Fruit fly (Drosophila melanogaster) whole organism, embryonic: ENCODE data around the gene her.
A peak's percentile ranks its signal among the peaks of the same experiment; 100 is the strongest.

Experiments
- Bteb2 ChIP-seq: fragments of 200-800 bp; sonication (Bioruptor generic); optimal IDR thresholded peaks from 2 replicates; lab custom pipeline; 2016; ENCODE audit warnings: missing biosample characterization, missing genetic modification characterization
- CG10979 ChIP-seq: fragments of 200-800 bp; sonication (Bioruptor generic); optimal IDR thresholded peaks from 2 replicates; lab custom pipeline; 2018; ENCODE audit warnings: missing biosample characterization, mild to moderate bottlenecking, missing genetic modification characterization, moderate library complexity
- CG12391 ChIP-seq: fragments of 200-800 bp; sonication (Bioruptor generic); optimal IDR thresholded peaks from 3 replicates; lab custom pipeline; 2018; ENCODE audit warnings: missing biosample characterization, mild to moderate bottlenecking, missing genetic modification characterization, moderate library complexity
- CG12659 ChIP-seq: fragments of 200-800 bp; sonication (Bioruptor generic); optimal IDR thresholded peaks from 3 replicates; lab custom pipeline; 2017; ENCODE audit warnings: mild to moderate bottlenecking, missing biosample characterization, missing genetic modification reagents, missing genetic modification characterization
- CG13624 ChIP-seq: fragments of 200-800 bp; sonication (Bioruptor generic); optimal IDR thresholded peaks from 2 replicates; lab custom pipeline; 2016; ENCODE audit warnings: missing biosample characterization, missing genetic modification characterization
- CG14860 ChIP-seq: fragments of 200-800 bp; sonication (Bioruptor generic); IDR thresholded peaks from 3 replicates; pipeline ENCODE4 v1.3.6; 2022; ENCODE audit warnings: missing biosample characterization, missing genetic modification characterization; ENCODE audit not compliant: partially characterized antibody
- CG16779 ChIP-seq: fragments of 200-800 bp; sonication (Bioruptor generic); IDR thresholded peaks from 2 replicates; pipeline ENCODE4 v1.3.6; 2022; ENCODE audit warnings: missing biosample characterization, missing genetic modification characterization
- CG16815 ChIP-seq: fragments of 200-800 bp; sonication (Bioruptor generic); optimal IDR thresholded peaks from 3 replicates; lab custom pipeline; 2017; ENCODE audit warnings: missing biosample characterization, mild to moderate bottlenecking, missing genetic modification characterization
- CG17361 ChIP-seq: fragments of 200-800 bp; sonication (Bioruptor generic); IDR thresholded peaks from 3 replicates; pipeline ENCODE4 v1.3.6; 2022; ENCODE audit warnings: missing biosample characterization, missing genetic modification characterization
- CG17612 ChIP-seq: fragments of 200-800 bp; sonication (Bioruptor generic); IDR thresholded peaks from 2 replicates; pipeline ENCODE4 v1.3.6; 2022; ENCODE audit warnings: missing biosample characterization, missing genetic modification characterization
- CG2199 ChIP-seq: fragments of 200-800 bp; sonication (Bioruptor generic); IDR thresholded peaks from 3 replicates; pipeline ENCODE4 v1.3.6; 2022; ENCODE audit warnings: missing biosample characterization, missing genetic modification characterization
- CG2678 ChIP-seq: fragments of 200-800 bp; sonication (Bioruptor generic); optimal IDR thresholded peaks from 3 replicates; lab custom pipeline; 2019; ENCODE audit warnings: missing biosample characterization, mild to moderate bottlenecking, missing genetic modification characterization, moderate library complexity
- CG30020 ChIP-seq: fragments of 200-800 bp; optimal IDR thresholded peaks from 2 replicates; lab custom pipeline; 2019; ENCODE audit warnings: missing biosample characterization, mild to moderate bottlenecking, missing genetic modification characterization, moderate library complexity
- CG31441 ChIP-seq: fragments of 200-800 bp; sonication (Bioruptor generic); IDR thresholded peaks from 2 replicates; pipeline ENCODE4 v1.3.6; 2022; ENCODE audit warnings: missing biosample characterization, missing genetic modification characterization
- CG33213 ChIP-seq: fragments of 200-800 bp; sonication (Bioruptor generic); optimal IDR thresholded peaks from 3 replicates; lab custom pipeline; 2016; ENCODE audit warnings: missing biosample characterization, missing genetic modification characterization
- CG33557 ChIP-seq: fragments of 200-800 bp; sonication (Bioruptor generic); optimal IDR thresholded peaks from 2 replicates; lab custom pipeline; 2019; ENCODE audit warnings: missing biosample characterization, mild to moderate bottlenecking, missing genetic modification characterization, moderate library complexity
- CG6175 ChIP-seq: fragments of 200-800 bp; sonication (Bioruptor generic); IDR thresholded peaks from 3 replicates; pipeline ENCODE4 v1.3.6; 2022; ENCODE audit warnings: missing biosample characterization, missing genetic modification characterization
- CG7928 ChIP-seq: fragments of 200-800 bp; sonication (Bioruptor generic); optimal IDR thresholded peaks from 2 replicates; lab custom pipeline; 2017; ENCODE audit warnings: missing biosample characterization, mild to moderate bottlenecking, missing genetic modification characterization
- CG9797 ChIP-seq: fragments of 200-800 bp; sonication (Bioruptor generic); optimal IDR thresholded peaks from 3 replicates; lab custom pipeline; 2018; ENCODE audit warnings: missing biosample characterization, mild to moderate bottlenecking, missing genetic modification characterization
- E2f2 ChIP-seq: fragments of 200-800 bp; sonication (Bioruptor generic); IDR thresholded peaks from 2 replicates; pipeline ENCODE4 v1.3.6; 2022; ENCODE audit warnings: missing biosample characterization, missing genetic modification characterization
- Eip74EF ChIP-seq, 2 experiments: fragments of 200-800 bp in 1 of 2; fragments of >200 bp in 1 of 2; sonication (Bioruptor generic) in 1 of 2; optimal IDR thresholded peaks; 2 replicates each; lab custom pipeline; 2017 to 2019; ENCODE audit warnings: missing biosample characterization in 2 of 2, missing genetic modification characterization in 2 of 2, mild to moderate bottlenecking in 1 of 2, moderate library complexity in 1 of 2
- HLHmδ ChIP-seq: fragments of 200-800 bp; sonication (Bioruptor generic); optimal IDR thresholded peaks from 2 replicates; lab custom pipeline; 2018; ENCODE audit warnings: missing biosample characterization, mild to moderate bottlenecking, missing genetic modification characterization, moderate library complexity
- Hmr ChIP-seq: fragments of 200-800 bp; sonication (Bioruptor generic); optimal IDR thresholded peaks from 3 replicates; lab custom pipeline; 2017; ENCODE audit warnings: mild to moderate bottlenecking, missing biosample characterization, missing genetic modification reagents, missing genetic modification characterization
- Hsf ChIP-seq: fragments of 200-800 bp; sonication (Bioruptor generic); optimal IDR thresholded peaks from 3 replicates; lab custom pipeline; 2016; ENCODE audit warnings: missing biosample characterization, missing genetic modification characterization
- Lhr ChIP-seq: fragments of 200-800 bp; sonication (Bioruptor generic); optimal IDR thresholded peaks from 3 replicates; lab custom pipeline; 2017; ENCODE audit warnings: mild to moderate bottlenecking, missing biosample characterization, missing genetic modification reagents, missing genetic modification characterization
- MBD-R2 ChIP-seq: fragments of 200-800 bp; sonication (Bioruptor generic); IDR thresholded peaks from 2 replicates; pipeline ENCODE4 v1.3.6; 2022; ENCODE audit warnings: missing biosample characterization, missing genetic modification characterization
- Myb ChIP-seq: fragments of 200-800 bp; sonication (Bioruptor generic); optimal IDR thresholded peaks from 2 replicates; lab custom pipeline; 2016; ENCODE audit warnings: missing biosample characterization, missing genetic modification characterization
- PHDP ChIP-seq: fragments of 200-800 bp; sonication (Bioruptor generic); optimal IDR thresholded peaks from 3 replicates; lab custom pipeline; 2018; ENCODE audit warnings: missing biosample characterization, mild to moderate bottlenecking, missing genetic modification characterization, moderate library complexity
- Sin3A ChIP-seq: fragments of >200 bp; optimal IDR thresholded peaks from 2 replicates; lab custom pipeline; 2018
- ash1 ChIP-seq: fragments of 200-800 bp; sonication (Bioruptor generic); optimal IDR thresholded peaks from 2 replicates; lab custom pipeline; 2018; ENCODE audit warnings: missing biosample characterization, mild to moderate bottlenecking, missing genetic modification characterization
- ci ChIP-seq: fragments of 200-800 bp; sonication (Bioruptor generic); IDR thresholded peaks from 3 replicates; pipeline ENCODE4 v1.3.6; 2022; ENCODE audit warnings: missing biosample characterization, missing genetic modification characterization
- dysf ChIP-seq: fragments of 200-800 bp; sonication (Bioruptor generic); IDR thresholded peaks from 3 replicates; pipeline ENCODE4 v1.3.6; 2022; ENCODE audit warnings: missing biosample characterization, missing genetic modification characterization
- ewg ChIP-seq: fragments of 200-800 bp; sonication (Bioruptor generic); optimal IDR thresholded peaks from 3 replicates; lab custom pipeline; 2017; ENCODE audit warnings: mild to moderate bottlenecking, missing biosample characterization, missing genetic modification reagents, missing genetic modification characterization
- grau ChIP-seq: fragments of 200-800 bp; optimal IDR thresholded peaks from 3 replicates; lab custom pipeline; 2019; ENCODE audit warnings: missing biosample characterization, mild to moderate bottlenecking, missing genetic modification characterization, moderate library complexity
- kni ChIP-seq: fragments of 200-800 bp; sonication (Bioruptor generic); optimal IDR thresholded peaks from 3 replicates; lab custom pipeline; 2017; ENCODE audit warnings: mild to moderate bottlenecking, missing biosample characterization, missing genetic modification reagents, missing genetic modification characterization
- knrl ChIP-seq: fragments of 200-800 bp; sonication (Bioruptor generic); IDR thresholded peaks from 3 replicates; pipeline ENCODE4 v1.3.6; 2022; ENCODE audit warnings: missing biosample characterization, missing genetic modification characterization; ENCODE audit not compliant: partially characterized antibody
- mirr ChIP-seq: fragments of 200-800 bp; sonication (Bioruptor generic); optimal IDR thresholded peaks from 3 replicates; lab custom pipeline; 2018; ENCODE audit warnings: missing biosample characterization, mild to moderate bottlenecking, missing genetic modification characterization
- psq ChIP-seq: fragments of 200-800 bp; sonication (Bioruptor generic); optimal IDR thresholded peaks from 2 replicates; lab custom pipeline; 2017; ENCODE audit warnings: missing biosample characterization, missing genetic modification characterization
- rib ChIP-seq: fragments of 200-800 bp; sonication (Bioruptor generic); IDR thresholded peaks from 2 replicates; pipeline ENCODE4 v1.3.6; 2022; ENCODE audit warnings: missing biosample characterization, missing genetic modification characterization
- sc ChIP-seq, 3 experiments: fragments of >200 bp in 2 of 3; fragments of 200-800 bp in 1 of 3; sonication (Bioruptor generic) in 1 of 3; optimal IDR thresholded peaks; 2 replicates in 2 of 3; 3 replicates in 1 of 3; lab custom pipeline; 2017; ENCODE audit warnings: mild to moderate bottlenecking in 1 of 3, missing biosample characterization in 1 of 3, missing genetic modification characterization in 1 of 3, missing genetic modification reagents in 1 of 3
- sd ChIP-seq: fragments of 200-800 bp; sonication (Bioruptor generic); optimal IDR thresholded peaks from 3 replicates; lab custom pipeline; 2018; ENCODE audit warnings: missing biosample characterization, mild to moderate bottlenecking, missing genetic modification characterization, moderate library complexity
- slbo ChIP-seq: fragments of 200-800 bp; sonication (Bioruptor generic); IDR thresholded peaks from 2 replicates; pipeline ENCODE4 v1.3.6; 2022; ENCODE audit warnings: missing biosample characterization, missing genetic modification characterization
- sna ChIP-seq: fragments of 200-800 bp; sonication (Bioruptor generic); IDR thresholded peaks from 2 replicates; pipeline ENCODE4 v1.3.6; 2022; ENCODE audit warnings: missing biosample characterization, missing genetic modification characterization; ENCODE audit not compliant: partially characterized antibody
- stwl ChIP-seq: fragments of 200-800 bp; sonication (Bioruptor generic); optimal IDR thresholded peaks from 3 replicates; lab custom pipeline; 2018; ENCODE audit warnings: missing biosample characterization, mild to moderate bottlenecking, missing genetic modification characterization, moderate library complexity
- tap ChIP-seq: fragments of 200-800 bp; optimal IDR thresholded peaks from 3 replicates; lab custom pipeline; 2019; ENCODE audit warnings: missing biosample characterization, mild to moderate bottlenecking, missing genetic modification characterization, moderate library complexity
- unpg ChIP-seq: fragments of 200-800 bp; sonication (Bioruptor generic); optimal IDR thresholded peaks from 3 replicates; lab custom pipeline; 2018; ENCODE audit warnings: missing biosample characterization, mild to moderate bottlenecking, missing genetic modification characterization, moderate library complexity
- zfh2 ChIP-seq: fragments of 200-800 bp; sonication (Bioruptor generic); optimal IDR thresholded peaks from 2 replicates; lab custom pipeline; 2016; ENCODE audit warnings: missing biosample characterization, missing genetic modification characterization

Gene her

dm6 chr2L:16719643-16720515, 42.9 kb downstream of the her start, which contains the start of gene Cyt-c-p (continued):
- TF ChIP-seq CG14860 (peak; percentile 17; the same call in 1 of the 3 replicates), CG13624 (peak; percentile 70), mirr (GFP tag; lab: Kevin White, UChicago) (peak; percentile 33), ewg (GFP tag; lab: Kevin White, UChicago) (peak; percentile 1), CG16779 (GFP tag; lab: Robert Waterston, UW) (no peak), zfh2 (GFP tag; lab: Kevin White, UChicago) (no peak), CG33557 (GFP tag; lab: Kevin White, UChicago) (peak; percentile 16), sna (GFP tag; lab: Robert Waterston, UW) (0 out of 2 replicates have a peak, but pooled peaks have one; percentile 41), CG2199 (no peak), Myb (peak; percentile 70), CG17612 (no peak), Sin3A (lab: Kevin White, UChicago) (peak; percentile 91), CG10979 (tag; lab: Kevin White, UChicago) (no peak), sc (optimal IDR thresholded peaks at IDR 0.05; lab: Kevin White, UChicago) (no peak), sc (GFP tag; optimal IDR thresholded peaks at IDR 0.05; lab: Kevin White, UChicago) (no peak), unpg (GFP tag; lab: Kevin White, UChicago) (peak; percentile 16), rib (GFP tag; lab: Robert Waterston, UW) (no peak), PHDP (tag; lab: Kevin White, UChicago) (peak; percentile 36), tap (tag; lab: Kevin White, UChicago) (no peak), slbo (GFP tag; lab: Robert Waterston, UW) (0 out of 2 replicates have a peak, but pooled peaks have one; percentile 14), CG9797 (GFP tag; lab: Kevin White, UChicago) (peak; percentile 98), Bteb2 (GFP tag; lab: Kevin White, UChicago) (peak; percentile 9), MBD-R2 (GFP tag; lab: Robert Waterston, UW) (peak; percentile 60), CG17361 (GFP tag; lab: Robert Waterston, UW) (0 out of 3 replicates have a peak, but pooled peaks have one; percentile 34), CG16815 (GFP tag; lab: Kevin White, UChicago) (no peak), CG30020 (tag; lab: Kevin White, UChicago) (peak; percentile 44), Lhr (GFP tag; lab: Kevin White, UChicago) (peak; percentile 93), sd (tag; lab: Kevin White, UChicago) (peak; percentile 69), Eip74EF (GFP tag; optimal IDR thresholded peaks at IDR 0.05; lab: Kevin White, UChicago) (peak in 1 of 2 experiments; percentile 77), Hsf (GFP tag; lab: Kevin White, UChicago) (peak; percentile 2), kni (no peak), CG31441 (GFP tag; lab: Robert Waterston, UW) (0 out of 2 replicates have a peak, but pooled peaks have one; percentile 12), CG33213 (peak; percentile 83), CG6175 (no peak), grau (tag; lab: Kevin White, UChicago) (peak; percentile 37), CG2678 (peak; percentile 38), CG12659 (GFP tag; lab: Kevin White, UChicago) (peak; percentile 81), knrl (peak; percentile 61), ash1 (no peak), Hmr (GFP tag; lab: Kevin White, UChicago) (peak; percentile 55), ci (GFP tag; lab: Robert Waterston, UW) (peak; percentile 27; the same call in 1 of the 3 replicates), stwl (tag; lab: Kevin White, UChicago) (peak; percentile 78), HLHmδ (GFP tag; lab: Kevin White, UChicago) (no peak), dysf (GFP tag; lab: Robert Waterston, UW) (peak; percentile 12; the same call in 1 of the 3 replicates), E2f2 (GFP tag; lab: Robert Waterston, UW) (peak; percentile 99), CG12391 (peak; percentile 55), CG7928 (GFP tag; lab: Kevin White, UChicago) (peak; percentile 13), psq (GFP tag; lab: Kevin White, UChicago) (no peak)
